Fruit fly (Drosophila melanogaster) whole organism, embryonic: ENCODE data around the gene CG13654.

Source experiments
- Atf3 ChIP-seq: fragments of 200-800 bp; sonication (Bioruptor generic); optimal IDR thresholded peaks from 3 replicates; lab custom pipeline; 2016; ENCODE audit warnings: missing biosample characterization, missing genetic modification characterization
- Awh ChIP-seq: fragments of 200-800 bp; sonication (Bioruptor generic); IDR thresholded peaks from 2 replicates; pipeline ENCODE4, ENCODE4 v1.3.6; 2022; ENCODE audit warnings: missing biosample characterization, missing genetic modification characterization
- CG10147 ChIP-seq: fragments of 200-800 bp; sonication (Bioruptor generic); optimal IDR thresholded peaks from 2 replicates; lab custom pipeline; 2019; ENCODE audit warnings: missing biosample characterization, mild to moderate bottlenecking, missing genetic modification characterization, moderate library complexity
- CG10209 ChIP-seq: fragments of 200-800 bp; sonication (Bioruptor generic); optimal IDR thresholded peaks from 3 replicates; lab custom pipeline; 2017; ENCODE audit warnings: missing biosample characterization, mild to moderate bottlenecking, missing genetic modification characterization, missing genetic modification reagents
- CG12219 ChIP-seq: fragments of 200-800 bp; sonication (Bioruptor generic); optimal IDR thresholded peaks from 3 replicates; lab custom pipeline; 2018; ENCODE audit warnings: missing biosample characterization, mild to moderate bottlenecking, missing genetic modification characterization
- CG12299 ChIP-seq: fragments of 200-800 bp; sonication (Bioruptor generic); optimal IDR thresholded peaks from 2 replicates; lab custom pipeline; 2018; ENCODE audit warnings: missing biosample characterization, mild to moderate bottlenecking, missing genetic modification characterization
- CG15073 ChIP-seq: fragments of 200-800 bp; sonication (Bioruptor generic); optimal IDR thresholded peaks from 2 replicates; lab custom pipeline; 2016; ENCODE audit warnings: missing biosample characterization, missing genetic modification characterization
- CG1529 ChIP-seq: fragments of 200-800 bp; sonication (Bioruptor generic); optimal IDR thresholded peaks from 3 replicates; lab custom pipeline; 2018; ENCODE audit warnings: missing biosample characterization, missing genetic modification characterization
- CG15479 ChIP-seq: fragments of 200-800 bp; sonication (Bioruptor generic); optimal IDR thresholded peaks from 3 replicates; lab custom pipeline; 2019; ENCODE audit warnings: missing biosample characterization, mild to moderate bottlenecking, missing genetic modification characterization, moderate library complexity
- CG15514 ChIP-seq: fragments of 200-800 bp; sonication (Bioruptor generic); optimal IDR thresholded peaks from 3 replicates; lab custom pipeline; 2017; ENCODE audit warnings: missing biosample characterization, missing genetic modification characterization, mild to moderate bottlenecking, moderate library complexity, missing genetic modification reagents
- CG1647 ChIP-seq: fragments of 200-800 bp; sonication (Bioruptor generic); optimal IDR thresholded peaks from 3 replicates; lab custom pipeline; 2016; ENCODE audit warnings: missing biosample characterization, missing genetic modification characterization
- CG18599 ChIP-seq: fragments of 200-800 bp; sonication (Bioruptor generic); optimal IDR thresholded peaks from 3 replicates; lab custom pipeline; 2017; ENCODE audit warnings: missing biosample characterization, missing genetic modification characterization, mild to moderate bottlenecking, moderate library complexity, missing genetic modification reagents
- CG2678 ChIP-seq: fragments of 200-800 bp; sonication (Bioruptor generic); optimal IDR thresholded peaks from 3 replicates; lab custom pipeline; 2019; ENCODE audit warnings: missing biosample characterization, mild to moderate bottlenecking, missing genetic modification characterization, moderate library complexity
- CG2712 ChIP-seq: fragments of 200-800 bp; optimal IDR thresholded peaks from 3 replicates; lab custom pipeline; 2019; ENCODE audit warnings: missing biosample characterization, mild to moderate bottlenecking, missing genetic modification characterization, moderate library complexity
- CG3281 ChIP-seq: fragments of 200-800 bp; sonication (Bioruptor generic); optimal IDR thresholded peaks from 3 replicates; lab custom pipeline; 2017; ENCODE audit warnings: missing biosample characterization, mild to moderate bottlenecking, missing genetic modification characterization
- CG34376 ChIP-seq: fragments of 200-800 bp; sonication (Bioruptor generic); optimal IDR thresholded peaks from 2 replicates; lab custom pipeline; 2018; ENCODE audit warnings: missing biosample characterization, mild to moderate bottlenecking, missing genetic modification characterization
- CG3726 ChIP-seq: fragments of 200-800 bp; sonication (Bioruptor generic); IDR thresholded peaks from 3 replicates; pipeline ENCODE4, ENCODE4 v1.3.6; 2022; ENCODE audit warnings: missing biosample characterization, missing genetic modification characterization
- CG7556 ChIP-seq: fragments of 200-800 bp; sonication (Bioruptor generic); optimal IDR thresholded peaks from 2 replicates; lab custom pipeline; 2017; ENCODE audit warnings: missing biosample characterization, mild to moderate bottlenecking, missing genetic modification characterization
- CG7839 ChIP-seq: fragments of 200-800 bp; sonication (Bioruptor generic); optimal IDR thresholded peaks from 3 replicates; lab custom pipeline; 2018; ENCODE audit warnings: missing biosample characterization, mild to moderate bottlenecking, missing genetic modification characterization, moderate library complexity
- CG8388 ChIP-seq: fragments of 200-800 bp; sonication (Bioruptor generic); optimal IDR thresholded peaks from 2 replicates; lab custom pipeline; 2019; ENCODE audit warnings: missing biosample characterization, mild to moderate bottlenecking, missing genetic modification characterization, moderate library complexity
- CG8924 ChIP-seq: fragments of 200-800 bp; optimal IDR thresholded peaks from 3 replicates; lab custom pipeline; 2019; ENCODE audit warnings: missing biosample characterization, mild to moderate bottlenecking, missing genetic modification characterization, moderate library complexity
- CG9437 ChIP-seq: fragments of 200-800 bp; sonication (Bioruptor generic); optimal IDR thresholded peaks from 2 replicates; lab custom pipeline; 2018; ENCODE audit warnings: missing biosample characterization, mild to moderate bottlenecking, missing genetic modification characterization
- Fer3 ChIP-seq: fragments of 200-800 bp; sonication (Bioruptor generic); optimal IDR thresholded peaks from 2 replicates; lab custom pipeline; 2018; ENCODE audit warnings: missing biosample characterization, mild to moderate bottlenecking, missing genetic modification characterization, moderate library complexity
- HHEX ChIP-seq: fragments of 200-800 bp; sonication (Bioruptor generic); optimal IDR thresholded peaks from 3 replicates; lab custom pipeline; 2017; ENCODE audit warnings: missing biosample characterization, mild to moderate bottlenecking, missing genetic modification characterization, missing genetic modification reagents
- Hand ChIP-seq: fragments of 200-800 bp; sonication (Bioruptor generic); optimal IDR thresholded peaks from 2 replicates; lab custom pipeline; 2017; ENCODE audit warnings: mild to moderate bottlenecking, missing biosample characterization, missing genetic modification reagents, missing genetic modification characterization
- Hr39 ChIP-seq: fragments of >200 bp; optimal IDR thresholded peaks from 2 replicates; lab custom pipeline; 2017
- NfI ChIP-seq: fragments of 200-800 bp; sonication (Bioruptor generic); optimal IDR thresholded peaks from 3 replicates; lab custom pipeline; 2018; ENCODE audit warnings: missing biosample characterization, mild to moderate bottlenecking, missing genetic modification characterization, moderate library complexity
- Oli ChIP-seq: fragments of 200-800 bp; sonication (Bioruptor generic); optimal IDR thresholded peaks from 2 replicates; lab custom pipeline; 2018; ENCODE audit warnings: missing biosample characterization, mild to moderate bottlenecking, missing genetic modification characterization, moderate library complexity
- Ptx1 ChIP-seq: fragments of 200-800 bp; sonication (Bioruptor generic); IDR thresholded peaks from 2 replicates; pipeline ENCODE4 v1.3.6; 2022; ENCODE audit warnings: missing biosample characterization, missing genetic modification characterization
- Xrp1 ChIP-seq: fragments of 200-800 bp; sonication (Bioruptor generic); IDR thresholded peaks from 2 replicates; pipeline ENCODE4 v1.3.6; 2022; ENCODE audit warnings: missing biosample characterization, missing genetic modification characterization
- YL-1 ChIP-seq: fragments of 200-800 bp; sonication (Bioruptor generic); optimal IDR thresholded peaks from 3 replicates; lab custom pipeline; 2017; ENCODE audit warnings: missing biosample characterization, mild to moderate bottlenecking, missing genetic modification characterization
- cwo ChIP-seq: fragments of 200-800 bp; sonication (Bioruptor generic); optimal IDR thresholded peaks from 3 replicates; lab custom pipeline; 2017; ENCODE audit warnings: missing biosample characterization, missing genetic modification characterization, mild to moderate bottlenecking, moderate library complexity, missing genetic modification reagents
- dmrt11E ChIP-seq: fragments of 200-800 bp; sonication (Bioruptor generic); optimal IDR thresholded peaks from 3 replicates; lab custom pipeline; 2018; ENCODE audit warnings: missing biosample characterization, mild to moderate bottlenecking, missing genetic modification characterization, moderate library complexity
- dmrt99B ChIP-seq: fragments of 200-800 bp; sonication (Bioruptor generic); optimal IDR thresholded peaks from 2 replicates; lab custom pipeline; 2018; ENCODE audit warnings: missing biosample characterization, mild to moderate bottlenecking, missing genetic modification characterization, moderate library complexity
- dysf ChIP-seq: fragments of 200-800 bp; sonication (Bioruptor generic); IDR thresholded peaks from 3 replicates; pipeline ENCODE4 v1.3.6; 2022; ENCODE audit warnings: missing biosample characterization, missing genetic modification characterization
- fu2 ChIP-seq: fragments of 200-800 bp; sonication (Bioruptor generic); optimal IDR thresholded peaks from 2 replicates; lab custom pipeline; 2016; ENCODE audit warnings: missing biosample characterization, missing genetic modification characterization
- gt ChIP-seq: fragments of 200-800 bp; sonication (Bioruptor generic); IDR thresholded peaks from 2 replicates; pipeline ENCODE4 v1.3.6; 2022; ENCODE audit warnings: missing biosample characterization, missing genetic modification characterization
- hbn ChIP-seq: fragments of 200-800 bp; sonication (Bioruptor generic); IDR thresholded peaks from 2 replicates; pipeline ENCODE4 v1.3.6; 2022; ENCODE audit warnings: missing biosample characterization, missing genetic modification characterization; ENCODE audit not compliant: partially characterized antibody
- lilli ChIP-seq: fragments of 200-800 bp; sonication (Bioruptor generic); optimal IDR thresholded peaks from 3 replicates; lab custom pipeline; 2016; ENCODE audit warnings: missing biosample characterization, missing genetic modification characterization
- onecut ChIP-seq: fragments of 200-800 bp; sonication (Bioruptor generic); IDR thresholded peaks from 2 replicates; pipeline ENCODE4 v1.3.6; 2022; ENCODE audit warnings: missing biosample characterization, missing genetic modification characterization
- org-1 ChIP-seq: fragments of 200-800 bp; sonication (Bioruptor generic); optimal IDR thresholded peaks from 2 replicates; lab custom pipeline; 2017; ENCODE audit warnings: missing biosample characterization, missing genetic modification characterization
- pho ChIP-seq: fragments of 200-800 bp; sonication (Bioruptor generic); optimal IDR thresholded peaks from 2 replicates; lab custom pipeline; 2016; ENCODE audit warnings: missing biosample characterization, missing genetic modification characterization
- pnt ChIP-seq: fragments of 200-800 bp; sonication (Bioruptor generic); optimal IDR thresholded peaks from 3 replicates; lab custom pipeline; 2016; ENCODE audit warnings: missing biosample characterization, missing genetic modification characterization
- ranshi ChIP-seq: fragments of 200-800 bp; sonication (Bioruptor generic); IDR thresholded peaks from 2 replicates; pipeline ENCODE4 v1.3.6; 2022; ENCODE audit warnings: missing biosample characterization, missing genetic modification characterization
- scrt ChIP-seq: fragments of 200-800 bp; sonication (Bioruptor generic); optimal IDR thresholded peaks from 2 replicates; lab custom pipeline; 2018; ENCODE audit warnings: missing biosample characterization, mild to moderate bottlenecking, missing genetic modification characterization, moderate library complexity
- slbo ChIP-seq: fragments of 200-800 bp; sonication (Bioruptor generic); IDR thresholded peaks from 2 replicates; pipeline ENCODE4 v1.3.6; 2022; ENCODE audit warnings: missing biosample characterization, missing genetic modification characterization
- stc ChIP-seq: fragments of 200-800 bp; sonication (Bioruptor generic); IDR thresholded peaks from 2 replicates; pipeline ENCODE4 v1.3.6; 2022; ENCODE audit warnings: missing biosample characterization, missing genetic modification characterization
- tgo ChIP-seq: fragments of 200-800 bp; sonication (Bioruptor generic); IDR thresholded peaks from 3 replicates; pipeline ENCODE4 v1.3.6; 2022; ENCODE audit warnings: missing biosample characterization, missing genetic modification characterization
- trem ChIP-seq: fragments of 200-800 bp; optimal IDR thresholded peaks from 3 replicates; lab custom pipeline; 2019; ENCODE audit warnings: missing biosample characterization, mild to moderate bottlenecking, missing genetic modification characterization, moderate library complexity
- ttk ChIP-seq: fragments of 200-800 bp; sonication (Bioruptor generic); IDR thresholded peaks from 2 replicates; pipeline ENCODE4 v2.1.2; 2022; ENCODE audit warnings: missing biosample characterization, missing genetic modification characterization
- wek ChIP-seq: fragments of 200-800 bp; sonication (Bioruptor generic); optimal IDR thresholded peaks from 3 replicates; lab custom pipeline; 2018; ENCODE audit warnings: missing biosample characterization, mild to moderate bottlenecking, missing genetic modification characterization, moderate library complexity

The CG13654 gene

dm6 chr3R:25152342-25152741, 47.3 kb upstream of the CG13654 start (continued):
- TF ChIP-seq dysf: no peak
- no peak for TF ChIP-seq stc (GFP tag; lab: Robert Waterston, UW)
- TF ChIP-seq Atf3 (GFP tag; lab: Kevin White, UChicago): no peak
- TF ChIP-seq pho (GFP tag; lab: Kevin White, UChicago): no peak
- TF ChIP-seq lilli (GFP tag; lab: Kevin White, UChicago): no peak
- peak; percentile 7 for TF ChIP-seq CG12219 (GFP tag; lab: Kevin White, UChicago)
- TF ChIP-seq Hr39 (lab: Kevin White, UChicago): no peak
- no peak for TF ChIP-seq fu2 (GFP tag; lab: Kevin White, UChicago)
- peak; percentile 36 for TF ChIP-seq CG7839 (tag; lab: Kevin White, UChicago)
- peak; percentile 13 for TF ChIP-seq CG10209 (GFP tag; lab: Kevin White, UChicago)
- TF ChIP-seq Ptx1 (GFP tag; lab: Robert Waterston, UW): no peak
- TF ChIP-seq YL-1 (GFP tag; lab: Kevin White, UChicago): no peak
- TF ChIP-seq onecut: no peak
- TF ChIP-seq CG12299 (tag; lab: Kevin White, UChicago): no peak
- no peak for TF ChIP-seq dmrt11E
- peak; percentile 29 for TF ChIP-seq Hand (GFP tag; lab: Kevin White, UChicago)
- peak; percentile 58 for TF ChIP-seq CG7556
- TF ChIP-seq CG34376: peak; percentile 23
- TF ChIP-seq cwo (GFP tag; lab: Kevin White, UChicago): peak; percentile 50
- peak; percentile 5 for TF ChIP-seq Oli (tag; lab: Kevin White, UChicago)
- TF ChIP-seq pnt (GFP tag; lab: Kevin White, UChicago): no peak
- peak; percentile 1 for TF ChIP-seq NfI
- 0 out of 2 replicates have a peak, but pooled peaks have one; percentile 9 for TF ChIP-seq Xrp1 (GFP tag; lab: Robert Waterston, UW)
- TF ChIP-seq ranshi (GFP tag; lab: Robert Waterston, UW): no peak
- TF ChIP-seq Awh (GFP tag; lab: Robert Waterston, UW): no peak
- TF ChIP-seq CG3281: peak; percentile 45
- no peak for TF ChIP-seq CG1529
- TF ChIP-seq dmrt99B (tag; lab: Kevin White, UChicago): peak; percentile 52
- TF ChIP-seq CG2678 (tag; lab: Kevin White, UChicago): peak; percentile 66
- TF ChIP-seq ttk (GFP tag; lab: Robert Waterston, UW): no peak
- TF ChIP-seq CG15479: no peak
- peak; percentile 35 for TF ChIP-seq CG8924
- no peak for TF ChIP-seq wek (GFP tag; lab: Kevin White, UChicago)
- peak; percentile 30 for TF ChIP-seq CG2712 (tag; lab: Kevin White, UChicago)
- no peak for TF ChIP-seq CG8388 (GFP tag; lab: Kevin White, UChicago)
- TF ChIP-seq CG1647: no peak
- no peak for TF ChIP-seq CG15073
- TF ChIP-seq HHEX (GFP tag; lab: Kevin White, UChicago): no peak
- TF ChIP-seq org-1: peak; percentile 10
- TF ChIP-seq CG15514 (GFP tag; lab: Kevin White, UChicago): peak; percentile 13
- 0 out of 3 replicates have a peak, but pooled peaks have one; percentile 20 for TF ChIP-seq tgo (GFP tag; lab: Robert Waterston, UW)
- no peak for TF ChIP-seq CG9437 (GFP tag; lab: Kevin White, UChicago)
- no peak for TF ChIP-seq gt (GFP tag; lab: Robert Waterston, UW)
- no peak for TF ChIP-seq CG3726 (GFP tag; lab: Robert Waterston, UW)
- TF ChIP-seq hbn (GFP tag; lab: Robert Waterston, UW): no peak
- TF ChIP-seq scrt (GFP tag; lab: Kevin White, UChicago): peak; percentile 37
- peak; percentile 25 for TF ChIP-seq Fer3 (tag; lab: Kevin White, UChicago)
- TF ChIP-seq trem (tag; lab: Kevin White, UChicago): no peak
- TF ChIP-seq CG10147 (GFP tag; lab: Kevin White, UChicago): peak; percentile 48
- TF ChIP-seq CG18599 (GFP tag; lab: Kevin White, UChicago): peak; percentile 79
- TF ChIP-seq slbo: 0 out of 2 replicates have a peak, but pooled peaks have one; percentile 15
